Fruit fly (Drosophila melanogaster) whole organism, embryonic: ENCODE measurements around the gene Nulp1.

ENCODE experiments used
- Adf1 ChIP-seq: fragments of 200-800 bp; sonication (Bioruptor generic); IDR thresholded peaks from 2 replicates; pipeline ENCODE4 v1.3.6; 2022; ENCODE audit warnings: missing biosample characterization, missing genetic modification characterization
- Atf6 ChIP-seq: fragments of 200-800 bp; sonication (Bioruptor generic); IDR thresholded peaks from 2 replicates; pipeline ENCODE4 v1.3.6; 2022; ENCODE audit warnings: missing biosample characterization, missing genetic modification characterization
- Bgb ChIP-seq: fragments of 200-800 bp; sonication (Bioruptor generic); IDR thresholded peaks from 2 replicates; pipeline ENCODE4 v1.3.6; 2022; ENCODE audit warnings: missing biosample characterization, missing genetic modification characterization; ENCODE audit not compliant: partially characterized antibody
- CG10147 ChIP-seq: fragments of 200-800 bp; sonication (Bioruptor generic); optimal IDR thresholded peaks from 2 replicates; lab custom pipeline; 2019; ENCODE audit warnings: missing biosample characterization, mild to moderate bottlenecking, missing genetic modification characterization, moderate library complexity
- CG11695 ChIP-seq: fragments of 200-800 bp; sonication (Bioruptor generic); IDR thresholded peaks from 3 replicates; pipeline ENCODE4 v1.3.6; 2022; ENCODE audit warnings: missing biosample characterization, missing genetic modification characterization
- CG12942 ChIP-seq: fragments of 200-800 bp; sonication (Bioruptor generic); optimal IDR thresholded peaks from 3 replicates; lab custom pipeline; 2016; ENCODE audit warnings: missing biosample characterization, missing genetic modification characterization
- CG13287 ChIP-seq: fragments of 200-800 bp; sonication (Bioruptor generic); IDR thresholded peaks from 2 replicates; pipeline ENCODE4 v1.3.6; 2022; ENCODE audit warnings: missing biosample characterization, missing genetic modification characterization; ENCODE audit not compliant: partially characterized antibody
- CG17568 ChIP-seq: fragments of 200-800 bp; sonication (Bioruptor generic); optimal IDR thresholded peaks from 2 replicates; lab custom pipeline; 2018; ENCODE audit warnings: missing biosample characterization, mild to moderate bottlenecking, missing genetic modification characterization, moderate library complexity
- CG18011 ChIP-seq: fragments of 200-800 bp; sonication (Bioruptor generic); optimal IDR thresholded peaks from 2 replicates; lab custom pipeline; 2017; ENCODE audit warnings: missing biosample characterization, missing genetic modification characterization, mild to moderate bottlenecking, moderate library complexity, missing genotype
- CG2129 ChIP-seq: fragments of 200-800 bp; sonication (Bioruptor generic); IDR thresholded peaks from 2 replicates; pipeline ENCODE4 v1.3.6; 2022; ENCODE audit warnings: missing biosample characterization, missing genetic modification characterization; ENCODE audit not compliant: partially characterized antibody
- CG43689 ChIP-seq: fragments of 200-800 bp; sonication (Bioruptor generic); IDR thresholded peaks from 2 replicates; pipeline ENCODE4 v1.3.6; 2022; ENCODE audit warnings: missing biosample characterization, missing genetic modification characterization
- CG4730 ChIP-seq: fragments of 200-800 bp; sonication (Bioruptor generic); IDR thresholded peaks from 2 replicates; pipeline ENCODE4 v1.3.6; 2022; ENCODE audit warnings: missing biosample characterization, missing genetic modification characterization
- CG6175 ChIP-seq: fragments of 200-800 bp; sonication (Bioruptor generic); IDR thresholded peaks from 3 replicates; pipeline ENCODE4 v1.3.6; 2022; ENCODE audit warnings: missing biosample characterization, missing genetic modification characterization
- CG7357 ChIP-seq: fragments of 200-800 bp; sonication (Bioruptor generic); IDR thresholded peaks from 3 replicates; pipeline ENCODE4 v1.3.6; 2022; ENCODE audit warnings: missing biosample characterization, missing genetic modification characterization
- CG7372 ChIP-seq: fragments of 200-800 bp; sonication (Bioruptor generic); IDR thresholded peaks from 2 replicates; pipeline ENCODE4 v1.3.6; 2022; ENCODE audit warnings: missing biosample characterization, missing genetic modification characterization
- CG7987 ChIP-seq: fragments of 200-800 bp; sonication (Bioruptor generic); optimal IDR thresholded peaks from 2 replicates; lab custom pipeline; 2018; ENCODE audit warnings: missing biosample characterization, mild to moderate bottlenecking, missing genetic modification characterization, moderate library complexity
- CG8290 ChIP-seq, 3 experiments: fragments of 200-800 bp; sonication (Bioruptor generic); optimal IDR thresholded peaks; 2 replicates each; lab custom pipeline; 2016 to 2019; ENCODE audit warnings: missing biosample characterization in 3 of 3, missing genetic modification characterization in 3 of 3, mild to moderate bottlenecking in 2 of 3, moderate library complexity in 1 of 3
- CG9817 ChIP-seq: fragments of 200-800 bp; sonication (Bioruptor generic); optimal IDR thresholded peaks from 2 replicates; lab custom pipeline; 2018; ENCODE audit warnings: missing biosample characterization, mild to moderate bottlenecking, missing genetic modification characterization, moderate library complexity
- CG9876 ChIP-seq: fragments of 200-800 bp; sonication (Bioruptor generic); optimal IDR thresholded peaks from 2 replicates; lab custom pipeline; 2016; ENCODE audit warnings: missing biosample characterization, missing genetic modification characterization
- CTCF ChIP-seq: fragments of 200-800 bp; sonication (Bioruptor generic); optimal IDR thresholded peaks from 2 replicates; lab custom pipeline; 2017; ENCODE audit warnings: missing biosample characterization, mild to moderate bottlenecking, missing genetic modification characterization, moderate library complexity
- Dip2 ChIP-seq: fragments of 200-800 bp; sonication (Bioruptor generic); IDR thresholded peaks from 2 replicates; pipeline ENCODE4 v1.3.6; 2022; ENCODE audit warnings: missing biosample characterization, missing genetic modification characterization
- Dp ChIP-seq: fragments of 200-800 bp; sonication (Bioruptor generic); optimal IDR thresholded peaks from 2 replicates; lab custom pipeline; 2018; ENCODE audit warnings: missing biosample characterization, mild to moderate bottlenecking, missing genetic modification characterization, moderate library complexity
- E2f2 ChIP-seq: fragments of 200-800 bp; sonication (Bioruptor generic); IDR thresholded peaks from 2 replicates; pipeline ENCODE4 v1.3.6; 2022; ENCODE audit warnings: missing biosample characterization, missing genetic modification characterization
- Hmr ChIP-seq: fragments of 200-800 bp; sonication (Bioruptor generic); optimal IDR thresholded peaks from 3 replicates; lab custom pipeline; 2017; ENCODE audit warnings: mild to moderate bottlenecking, missing biosample characterization, missing genetic modification reagents, missing genetic modification characterization
- Lhr ChIP-seq: fragments of 200-800 bp; sonication (Bioruptor generic); optimal IDR thresholded peaks from 3 replicates; lab custom pipeline; 2017; ENCODE audit warnings: mild to moderate bottlenecking, missing biosample characterization, missing genetic modification reagents, missing genetic modification characterization
- Mrtf ChIP-seq: fragments of 200-800 bp; sonication (Bioruptor generic); IDR thresholded peaks from 3 replicates; pipeline ENCODE4 v1.3.6; 2022; ENCODE audit warnings: missing biosample characterization, missing genetic modification characterization
- Opbp ChIP-seq: fragments of 200-800 bp; sonication (Bioruptor generic); IDR thresholded peaks from 3 replicates; pipeline ENCODE4 v1.3.6; 2022; ENCODE audit warnings: missing biosample characterization, missing genetic modification characterization; ENCODE audit not compliant: partially characterized antibody
- Optix ChIP-seq: fragments of 200-800 bp; sonication (Bioruptor generic); IDR thresholded peaks from 3 replicates; pipeline ENCODE4 v1.3.6; 2022; ENCODE audit warnings: missing biosample characterization, missing genetic modification characterization
- Sry-δ ChIP-seq: fragments of 200-800 bp; sonication (Bioruptor generic); optimal IDR thresholded peaks from 2 replicates; lab custom pipeline; 2016; ENCODE audit warnings: missing biosample characterization, missing genetic modification characterization
- YL-1 ChIP-seq: fragments of 200-800 bp; sonication (Bioruptor generic); optimal IDR thresholded peaks from 3 replicates; lab custom pipeline; 2017; ENCODE audit warnings: missing biosample characterization, mild to moderate bottlenecking, missing genetic modification characterization
- ab ChIP-seq: fragments of 200-800 bp; sonication (Bioruptor generic); optimal IDR thresholded peaks from 2 replicates; lab custom pipeline; 2016; ENCODE audit warnings: missing biosample characterization, missing genetic modification characterization
- amos ChIP-seq: fragments of 200-800 bp; sonication (Bioruptor generic); IDR thresholded peaks from 2 replicates; pipeline ENCODE4 v1.3.6; 2022; ENCODE audit warnings: missing biosample characterization, missing genetic modification characterization; ENCODE audit not compliant: partially characterized antibody
- chm ChIP-seq: fragments of 200-800 bp; sonication (Bioruptor generic); IDR thresholded peaks from 2 replicates; pipeline ENCODE4 v1.3.6; 2022; ENCODE audit warnings: missing biosample characterization, missing genetic modification characterization
- crol ChIP-seq: fragments of 200-800 bp; sonication (Bioruptor generic); IDR thresholded peaks from 2 replicates; pipeline ENCODE4 v1.3.6; 2022; ENCODE audit warnings: missing biosample characterization, missing genetic modification characterization
- crp ChIP-seq, 2 experiments: fragments of 200-800 bp; sonication (Bioruptor generic); optimal IDR thresholded peaks; 2 replicates in 1 of 2; 3 replicates in 1 of 2; lab custom pipeline; 2017; ENCODE audit warnings: missing biosample characterization in 2 of 2, missing genetic modification characterization in 2 of 2, mild to moderate bottlenecking in 1 of 2, moderate library complexity in 1 of 2
- eve ChIP-seq, 2 experiments: fragments of >200 bp; optimal IDR thresholded peaks; 2 replicates each; lab custom pipeline; 2017; ENCODE audit warnings: missing biosample characterization in 2 of 2, missing genetic modification characterization in 2 of 2
- eyg ChIP-seq: fragments of 200-800 bp; sonication (Bioruptor generic); optimal IDR thresholded peaks from 3 replicates; lab custom pipeline; 2016; ENCODE audit warnings: missing biosample characterization, missing genetic modification characterization
- ftz-f1 ChIP-seq: fragments of 200-800 bp; sonication (Bioruptor generic); optimal IDR thresholded peaks from 2 replicates; lab custom pipeline; 2016; ENCODE audit warnings: missing biosample characterization, missing genetic modification characterization
- gfzf ChIP-seq: fragments of 200-800 bp; sonication (Bioruptor generic); optimal IDR thresholded peaks from 2 replicates; lab custom pipeline; 2016; ENCODE audit warnings: missing biosample characterization, mild to moderate bottlenecking, missing genetic modification characterization, moderate library complexity
- knrl ChIP-seq: fragments of 200-800 bp; sonication (Bioruptor generic); IDR thresholded peaks from 3 replicates; pipeline ENCODE4 v1.3.6; 2022; ENCODE audit warnings: missing biosample characterization, missing genetic modification characterization; ENCODE audit not compliant: partially characterized antibody
- lov ChIP-seq, 2 experiments: fragments of 200-800 bp in 1 of 2; fragments of >200 bp in 1 of 2; sonication (Bioruptor generic) in 1 of 2; IDR thresholded peaks in 1 of 2; optimal IDR thresholded peaks in 1 of 2; 2 replicates in 1 of 2; 3 replicates in 1 of 2; pipeline versions ENCODE4 v1.3.6 to Lab custom; 2017 to 2022; ENCODE audit warnings: missing biosample characterization in 1 of 2, missing genetic modification characterization in 1 of 2
- psq ChIP-seq: fragments of 200-800 bp; sonication (Bioruptor generic); optimal IDR thresholded peaks from 2 replicates; lab custom pipeline; 2017; ENCODE audit warnings: missing biosample characterization, missing genetic modification characterization
- ranshi ChIP-seq: fragments of 200-800 bp; sonication (Bioruptor generic); IDR thresholded peaks from 2 replicates; pipeline ENCODE4 v1.3.6; 2022; ENCODE audit warnings: missing biosample characterization, missing genetic modification characterization
- sens ChIP-seq: fragments of 200-800 bp; sonication (Bioruptor generic); peaks from one replicate; lab custom pipeline; 2016; ENCODE audit warnings: missing biosample characterization, missing genetic modification characterization
- sima ChIP-seq: fragments of 200-800 bp; sonication (Bioruptor generic); optimal IDR thresholded peaks from 2 replicates; lab custom pipeline; 2016; ENCODE audit warnings: missing biosample characterization, missing genetic modification characterization
- sna ChIP-seq: fragments of 200-800 bp; sonication (Bioruptor generic); IDR thresholded peaks from 2 replicates; pipeline ENCODE4 v1.3.6; 2022; ENCODE audit warnings: missing biosample characterization, missing genetic modification characterization; ENCODE audit not compliant: partially characterized antibody
- stwl ChIP-seq: fragments of 200-800 bp; sonication (Bioruptor generic); optimal IDR thresholded peaks from 3 replicates; lab custom pipeline; 2018; ENCODE audit warnings: missing biosample characterization, mild to moderate bottlenecking, missing genetic modification characterization, moderate library complexity
- tll ChIP-seq, 2 experiments: fragments of 200-800 bp in 1 of 2; fragments of >200 bp in 1 of 2; sonication (Bioruptor generic) in 1 of 2; optimal IDR thresholded peaks; 2 replicates each; lab custom pipeline; 2017 to 2019; ENCODE audit warnings: missing biosample characterization in 2 of 2, missing genetic modification characterization in 2 of 2, mild to moderate bottlenecking in 1 of 2, moderate library complexity in 1 of 2

Nulp1 gene

DNA sequence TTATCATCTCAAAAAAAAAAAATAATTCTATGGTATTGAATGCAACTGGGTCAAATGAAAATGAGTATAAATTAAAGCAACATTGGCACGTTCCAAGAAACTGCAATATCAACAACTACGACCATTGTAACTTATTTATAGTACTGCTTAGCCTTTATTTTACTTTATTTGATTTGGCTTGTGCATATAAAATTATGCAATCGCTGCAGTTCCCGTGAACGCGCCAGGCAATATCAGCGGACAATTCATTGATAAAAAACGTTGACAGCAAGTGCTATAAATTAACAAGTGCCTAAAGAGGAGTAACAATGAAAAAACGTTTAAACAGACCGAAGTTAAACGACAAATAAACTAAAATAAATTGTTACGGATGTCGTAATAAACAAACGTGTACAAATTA lies 39.0 kb upstream of the Nulp1 start:
- no peak for TF ChIP-seq lov (optimal IDR thresholded peaks at IDR 0.05; lab: Kevin White, UChicago)
- TF ChIP-seq lov (GFP tag; IDR thresholded peaks at IDR 0.05; lab: Robert Waterston, UW): no peak
- TF ChIP-seq eve (GFP tag; optimal IDR thresholded peaks at IDR 0.05; lab: Kevin White, UChicago): peak in 1 of 2 experiments; percentile 18
- no peak for TF ChIP-seq Atf6 (GFP tag; lab: Robert Waterston, UW)
- TF ChIP-seq YL-1 (GFP tag; lab: Kevin White, UChicago): no peak
- no peak for TF ChIP-seq Lhr (GFP tag; lab: Kevin White, UChicago)
- no peak for TF ChIP-seq gfzf
- TF ChIP-seq CG6175 (GFP tag; lab: Robert Waterston, UW): no peak
- no peak for TF ChIP-seq psq (GFP tag; lab: Kevin White, UChicago)

DNA sequence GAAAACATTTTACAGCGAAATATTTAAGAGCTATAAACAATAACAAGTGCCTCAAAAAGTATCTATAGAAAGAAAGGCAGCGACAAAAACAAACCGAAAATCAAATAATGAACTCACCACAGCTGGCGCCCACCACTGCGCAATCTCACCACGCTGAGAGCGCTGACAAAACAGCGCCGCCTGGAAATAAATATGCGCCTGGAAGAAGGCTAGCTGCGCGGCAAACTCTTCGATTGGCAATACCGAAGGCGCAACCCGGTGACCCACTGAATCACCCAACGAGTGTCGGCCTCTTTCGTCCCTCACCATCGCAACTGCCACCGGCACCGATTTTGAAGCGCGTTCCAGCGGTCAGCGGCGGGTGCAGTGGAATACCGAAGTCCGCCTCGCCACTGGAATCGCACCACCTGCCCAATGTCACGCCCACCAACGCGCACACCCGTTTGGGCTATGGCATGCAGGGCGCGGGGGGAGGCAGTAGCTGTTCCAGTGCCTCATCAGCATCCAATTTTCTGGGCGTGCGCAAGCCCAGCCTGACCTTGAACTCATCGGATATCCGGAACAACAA lies 38.4 kb upstream of the Nulp1 start:
- TF ChIP-seq stwl (tag; lab: Kevin White, UChicago) (peak; percentile 9), CG18011 (no peak), CTCF (GFP tag; lab: Kevin White, UChicago) (peak; percentile 83), CG2129 (GFP tag; lab: Robert Waterston, UW) (no peak), CG9876 (GFP tag; lab: Kevin White, UChicago) (no peak), CG8290 (GFP tag; optimal IDR thresholded peaks at IDR 0.05; lab: Kevin White, UChicago) (no peak), CG8290 (tag; optimal IDR thresholded peaks at IDR 0.05; lab: Kevin White, UChicago) (peak in 1 of 2 experiments; percentile 7), Dp (GFP tag; lab: Kevin White, UChicago) (peak; percentile 77), CG11695 (peak; percentile 37; the same call in 1 of the 3 replicates), tll (GFP tag; optimal IDR thresholded peaks at IDR 0.05; lab: Kevin White, UChicago) (no peak), crol (GFP tag; lab: Robert Waterston, UW) (peak; percentile 75), Opbp (GFP tag; lab: Robert Waterston, UW) (0 out of 3 replicates have a peak, but pooled peaks have one; percentile 44), sima (GFP tag; lab: Kevin White, UChicago) (no peak), ab (GFP tag; lab: Kevin White, UChicago) (no peak), Optix (GFP tag; lab: Robert Waterston, UW) (no peak), crp (GFP tag; optimal IDR thresholded peaks at IDR 0.05; lab: Kevin White, UChicago) (no peak), Dip2 (GFP tag; lab: Robert Waterston, UW) (no peak), sna (GFP tag; lab: Robert Waterston, UW) (0 out of 2 replicates have a peak, but pooled peaks have one; percentile 40), CG7372 (GFP tag; lab: Robert Waterston, UW) (no peak), CG4730 (GFP tag; lab: Robert Waterston, UW) (no peak), CG17568 (GFP tag; lab: Kevin White, UChicago) (no peak), amos (GFP tag; lab: Robert Waterston, UW) (no peak; the same call in 1 of the 2 replicates), CG9817 (no peak), chm (GFP tag; lab: Robert Waterston, UW) (no peak; the same call in 1 of the 2 replicates), Adf1 (no peak), ranshi (no peak), CG7987 (GFP tag; lab: Kevin White, UChicago) (no peak), Bgb (GFP tag; lab: Robert Waterston, UW) (0 out of 2 replicates have a peak, but pooled peaks have one; percentile 14), E2f2 (GFP tag; lab: Robert Waterston, UW) (peak; percentile 85), CG13287 (GFP tag; lab: Robert Waterston, UW) (peak; percentile 23; the same call in 1 of the 2 replicates), ftz-f1 (GFP tag; lab: Kevin White, UChicago) (peak; percentile 27), CG43689 (GFP tag; lab: Robert Waterston, UW) (no peak), knrl (GFP tag; lab: Robert Waterston, UW) (peak; percentile 22; the same call in 1 of the 3 replicates), CG12942 (GFP tag; lab: Kevin White, UChicago) (no peak), CG7357 (GFP tag; lab: Robert Waterston, UW) (no peak), sens (GFP tag; lab: Kevin White, UChicago) (peak; percentile 41), CG10147 (no peak), Hmr (GFP tag; lab: Kevin White, UChicago) (no peak), eyg (GFP tag; lab: Kevin White, UChicago) (no peak), Sry-δ (GFP tag; lab: Kevin White, UChicago) (no peak), Mrtf (GFP tag; lab: Robert Waterston, UW) (no peak)
